Fruit fly (Drosophila melanogaster) whole organism, embryonic: ENCODE results near the gene CG13386.

Source experiments
- CG10959 ChIP-seq: fragments of 200-800 bp; sonication (Bioruptor generic); IDR thresholded peaks from 2 replicates; pipeline ENCODE4 v1.3.6; 2022; ENCODE audit warnings: missing biosample characterization, missing genetic modification characterization
- CG1233 ChIP-seq: fragments of 200-800 bp; sonication (Bioruptor generic); optimal IDR thresholded peaks from 4 replicates; lab custom pipeline; 2018; ENCODE audit warnings: missing biosample characterization, mild to moderate bottlenecking, missing genetic modification characterization
- CG12659 ChIP-seq: fragments of 200-800 bp; sonication (Bioruptor generic); optimal IDR thresholded peaks from 3 replicates; lab custom pipeline; 2017; ENCODE audit warnings: mild to moderate bottlenecking, missing biosample characterization, missing genetic modification reagents, missing genetic modification characterization
- CG13894 ChIP-seq: fragments of 200-800 bp; sonication (Bioruptor generic); optimal IDR thresholded peaks from 3 replicates; lab custom pipeline; 2018; ENCODE audit warnings: missing biosample characterization, mild to moderate bottlenecking, missing genetic modification characterization, moderate library complexity
- CG15269 ChIP-seq: fragments of 200-800 bp; sonication (Bioruptor generic); optimal IDR thresholded peaks from 2 replicates; lab custom pipeline; 2018; ENCODE audit warnings: missing biosample characterization, mild to moderate bottlenecking, missing genetic modification characterization, moderate library complexity
- CG1832 ChIP-seq: fragments of 200-800 bp; sonication (Bioruptor generic); optimal IDR thresholded peaks from 2 replicates; lab custom pipeline; 2017; ENCODE audit warnings: missing biosample characterization, mild to moderate bottlenecking, missing genetic modification characterization, inconsistent platforms
- CG4328 ChIP-seq: fragments of 200-800 bp; sonication (Bioruptor generic); optimal IDR thresholded peaks from 3 replicates; lab custom pipeline; 2017; ENCODE audit warnings: missing biosample characterization, missing genetic modification reagents, missing genetic modification characterization
- CG4360 ChIP-seq: fragments of 200-800 bp; sonication (Bioruptor generic); IDR thresholded peaks from 2 replicates; pipeline ENCODE4 v1.3.6; 2022; ENCODE audit warnings: missing biosample characterization, missing genetic modification characterization
- CG6689 ChIP-seq: fragments of 200-800 bp; sonication (Bioruptor generic); IDR thresholded peaks from 2 replicates; pipeline ENCODE4 v1.3.6; 2022; ENCODE audit warnings: missing biosample characterization, missing genetic modification characterization
- CG9817 ChIP-seq: fragments of 200-800 bp; sonication (Bioruptor generic); optimal IDR thresholded peaks from 2 replicates; lab custom pipeline; 2018; ENCODE audit warnings: missing biosample characterization, mild to moderate bottlenecking, missing genetic modification characterization, moderate library complexity
- CoRest ChIP-seq: fragments of 200-800 bp; sonication (Bioruptor generic); optimal IDR thresholded peaks from 3 replicates; lab custom pipeline; 2018; ENCODE audit warnings: missing biosample characterization, mild to moderate bottlenecking, missing genetic modification characterization, moderate library complexity
- D ChIP-seq, 2 experiments: fragments of 200-800 bp in 1 of 2; fragments of >200 bp in 1 of 2; sonication (Bioruptor generic) in 1 of 2; optimal IDR thresholded peaks; 2 replicates in 1 of 2; 3 replicates in 1 of 2; lab custom pipeline; 2017; ENCODE audit warnings: mild to moderate bottlenecking in 1 of 2, missing biosample characterization in 1 of 2, missing genetic modification characterization in 1 of 2, missing genetic modification reagents in 1 of 2
- Deaf1 ChIP-seq: fragments of 200-800 bp; optimal IDR thresholded peaks from 3 replicates; lab custom pipeline; 2019; ENCODE audit warnings: missing biosample characterization, mild to moderate bottlenecking, missing genetic modification characterization, moderate library complexity
- Fer1 ChIP-seq: fragments of 200-800 bp; sonication (Bioruptor generic); optimal IDR thresholded peaks from 2 replicates; lab custom pipeline; 2017; ENCODE audit warnings: missing biosample characterization, mild to moderate bottlenecking, missing genetic modification characterization
- MBD-R2 ChIP-seq: fragments of 200-800 bp; sonication (Bioruptor generic); IDR thresholded peaks from 2 replicates; pipeline ENCODE4 v1.3.6; 2022; ENCODE audit warnings: missing biosample characterization, missing genetic modification characterization
- Med ChIP-seq: fragments of 200-800 bp; sonication (Bioruptor generic); peaks from one replicate; lab custom pipeline; 2016; ENCODE audit warnings: missing biosample characterization, missing genetic modification characterization, mild to moderate bottlenecking, inconsistent platforms, moderate library complexity
- NFAT ChIP-seq: fragments of 200-800 bp; sonication (Bioruptor generic); IDR thresholded peaks from 2 replicates; pipeline ENCODE4 v1.3.6; 2022; ENCODE audit warnings: missing biosample characterization, missing genetic modification characterization
- Rfx ChIP-seq: fragments of 200-800 bp; sonication (Bioruptor generic); IDR thresholded peaks from 2 replicates; pipeline ENCODE4 v1.3.6; 2022; ENCODE audit warnings: missing biosample characterization, missing genetic modification characterization
- Trl ChIP-seq, 3 experiments: fragments of >200 bp in 2 of 3; fragments of 200-800 bp in 1 of 3; sonication (Bioruptor generic) in 1 of 3; optimal IDR thresholded peaks; 2 replicates in 1 of 3; 3 replicates in 2 of 3; lab custom pipeline; 2016 to 2017; ENCODE audit warnings: missing biosample characterization in 1 of 3, missing genetic modification characterization in 1 of 3
- ap ChIP-seq: fragments of 200-800 bp; sonication (Bioruptor generic); IDR thresholded peaks from 2 replicates; pipeline ENCODE4 v1.3.6; 2022; ENCODE audit warnings: missing biosample characterization, missing genetic modification characterization
- chinmo ChIP-seq: fragments of 200-800 bp; sonication (Bioruptor generic); IDR thresholded peaks from 4 replicates; pipeline ENCODE4 v1.3.6; 2022; ENCODE audit warnings: missing biosample characterization, missing genetic modification characterization; ENCODE audit not compliant: partially characterized antibody
- crol ChIP-seq: fragments of 200-800 bp; sonication (Bioruptor generic); IDR thresholded peaks from 2 replicates; pipeline ENCODE4 v1.3.6; 2022; ENCODE audit warnings: missing biosample characterization, missing genetic modification characterization
- ewg ChIP-seq: fragments of 200-800 bp; sonication (Bioruptor generic); optimal IDR thresholded peaks from 3 replicates; lab custom pipeline; 2017; ENCODE audit warnings: mild to moderate bottlenecking, missing biosample characterization, missing genetic modification reagents, missing genetic modification characterization
- jing ChIP-seq: fragments of 200-800 bp; sonication (Bioruptor generic); optimal IDR thresholded peaks from 2 replicates; lab custom pipeline; 2018; ENCODE audit warnings: missing biosample characterization, mild to moderate bottlenecking, missing genetic modification characterization
- kah ChIP-seq: fragments of 200-800 bp; sonication (Bioruptor generic); optimal IDR thresholded peaks from 2 replicates; lab custom pipeline; 2018; ENCODE audit warnings: missing biosample characterization, mild to moderate bottlenecking, missing genetic modification characterization
- nerfin-1 ChIP-seq: fragments of 200-800 bp; sonication (Bioruptor generic); optimal IDR thresholded peaks from 3 replicates; lab custom pipeline; 2019; ENCODE audit warnings: missing biosample characterization, mild to moderate bottlenecking, missing genetic modification characterization, moderate library complexity
- pros ChIP-seq: fragments of 200-800 bp; sonication (Bioruptor generic); optimal IDR thresholded peaks from 3 replicates; lab custom pipeline; 2019; ENCODE audit warnings: missing biosample characterization, mild to moderate bottlenecking, missing genetic modification characterization, moderate library complexity
- psq ChIP-seq: fragments of 200-800 bp; sonication (Bioruptor generic); optimal IDR thresholded peaks from 2 replicates; lab custom pipeline; 2017; ENCODE audit warnings: missing biosample characterization, missing genetic modification characterization
- sc ChIP-seq, 3 experiments: fragments of >200 bp in 2 of 3; fragments of 200-800 bp in 1 of 3; sonication (Bioruptor generic) in 1 of 3; optimal IDR thresholded peaks; 2 replicates in 2 of 3; 3 replicates in 1 of 3; lab custom pipeline; 2017; ENCODE audit warnings: mild to moderate bottlenecking in 1 of 3, missing biosample characterization in 1 of 3, missing genetic modification characterization in 1 of 3, missing genetic modification reagents in 1 of 3
- scrt ChIP-seq: fragments of 200-800 bp; sonication (Bioruptor generic); optimal IDR thresholded peaks from 2 replicates; lab custom pipeline; 2018; ENCODE audit warnings: missing biosample characterization, mild to moderate bottlenecking, missing genetic modification characterization, moderate library complexity
- sd ChIP-seq: fragments of 200-800 bp; sonication (Bioruptor generic); optimal IDR thresholded peaks from 3 replicates; lab custom pipeline; 2018; ENCODE audit warnings: missing biosample characterization, mild to moderate bottlenecking, missing genetic modification characterization, moderate library complexity
- sens ChIP-seq: fragments of 200-800 bp; sonication (Bioruptor generic); peaks from one replicate; lab custom pipeline; 2016; ENCODE audit warnings: missing biosample characterization, missing genetic modification characterization
- seq ChIP-seq: fragments of 200-800 bp; sonication (Bioruptor generic); IDR thresholded peaks from 2 replicates; pipeline ENCODE4 v1.3.6; 2022; ENCODE audit warnings: missing biosample characterization, missing genetic modification characterization
- trem ChIP-seq: fragments of 200-800 bp; optimal IDR thresholded peaks from 3 replicates; lab custom pipeline; 2019; ENCODE audit warnings: missing biosample characterization, mild to moderate bottlenecking, missing genetic modification characterization, moderate library complexity
- wek ChIP-seq: fragments of 200-800 bp; sonication (Bioruptor generic); optimal IDR thresholded peaks from 3 replicates; lab custom pipeline; 2018; ENCODE audit warnings: missing biosample characterization, mild to moderate bottlenecking, missing genetic modification characterization, moderate library complexity
- z ChIP-seq: fragments of 200-800 bp; sonication (Bioruptor generic); IDR thresholded peaks from 3 replicates; pipeline ENCODE4 v1.3.6; 2022; ENCODE audit warnings: missing biosample characterization, missing genetic modification characterization
- zen2 ChIP-seq: fragments of 200-800 bp; sonication (Bioruptor generic); IDR thresholded peaks from 3 replicates; pipeline ENCODE4 v1.3.6; 2022; ENCODE audit warnings: missing biosample characterization, missing genetic modification characterization; ENCODE audit not compliant: partially characterized antibody

Gene CG13386

DNA sequence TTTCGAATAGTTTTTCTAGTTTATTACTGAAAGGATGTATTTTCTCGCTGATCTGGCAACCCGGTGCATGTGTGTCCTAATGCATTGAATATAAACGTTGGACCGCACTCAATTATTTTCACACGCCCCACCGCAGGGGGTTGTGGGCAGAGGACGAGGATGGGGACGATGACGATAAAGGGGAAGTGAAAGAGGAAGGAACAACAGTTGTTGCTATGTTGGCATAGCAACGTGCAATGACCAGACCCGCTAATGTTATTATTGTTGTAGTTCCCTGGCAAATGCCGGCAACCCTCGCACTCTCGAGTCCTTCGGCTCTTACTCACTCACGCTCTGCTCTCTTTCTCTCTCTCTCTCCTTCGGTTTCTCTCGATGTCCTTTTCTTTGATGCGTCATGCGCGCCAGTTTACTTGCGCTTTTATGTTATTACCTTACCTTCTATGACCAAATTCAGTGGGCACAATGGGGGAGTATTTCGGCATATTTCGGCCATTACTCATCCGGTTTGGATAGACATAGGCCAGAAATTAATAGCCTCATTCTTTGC, 25.9 kb downstream of the CG13386 start:
- TF ChIP-seq NFAT: 0 out of 2 replicates have a peak, but pooled peaks have one; percentile 3
- TF ChIP-seq Trl (optimal IDR thresholded peaks at IDR 0.05; lab: Kevin White, UChicago): peak; percentile 71 to 73
- no peak for TF ChIP-seq Trl (GFP tag; optimal IDR thresholded peaks at IDR 0.05; lab: Kevin White, UChicago)
- TF ChIP-seq CoRest (tag; lab: Kevin White, UChicago): no peak
- peak; percentile 78 for TF ChIP-seq ewg (GFP tag; lab: Kevin White, UChicago)
- peak; percentile 87 for TF ChIP-seq CG13894
- TF ChIP-seq crol (GFP tag; lab: Robert Waterston, UW): peak; percentile 56
- no peak for TF ChIP-seq kah
- no peak for TF ChIP-seq MBD-R2 (GFP tag; lab: Robert Waterston, UW)
- TF ChIP-seq z (GFP tag; lab: Robert Waterston, UW): peak; percentile 44; the same call in 1 of the 3 replicates
- peak; percentile 44 for TF ChIP-seq sens (GFP tag; lab: Kevin White, UChicago)
- peak; percentile 45 for TF ChIP-seq Deaf1 (tag; lab: Kevin White, UChicago)
- TF ChIP-seq CG12659 (GFP tag; lab: Kevin White, UChicago): no peak
- peak; percentile 73 for TF ChIP-seq pros
- no peak for TF ChIP-seq CG10959 (GFP tag; lab: Robert Waterston, UW)
- TF ChIP-seq CG1832 (GFP tag; lab: Kevin White, UChicago): peak; percentile 27
- peak; percentile 11; the same call in 1 of the 3 replicates for TF ChIP-seq zen2 (GFP tag; lab: Robert Waterston, UW)
- 0 out of 2 replicates have a peak, but pooled peaks have one; percentile 11 for TF ChIP-seq CG4360 (GFP tag; lab: Robert Waterston, UW)
- TF ChIP-seq Rfx: peak; percentile 76
- peak; percentile 55 for TF ChIP-seq nerfin-1
- TF ChIP-seq CG15269 (tag; lab: Kevin White, UChicago): no peak
- no peak for TF ChIP-seq jing (GFP tag; lab: Kevin White, UChicago)
- TF ChIP-seq psq (GFP tag; lab: Kevin White, UChicago): peak; percentile 6
- no peak for TF ChIP-seq CG6689 (GFP tag; lab: Robert Waterston, UW)
- no peak for TF ChIP-seq sc (optimal IDR thresholded peaks at IDR 0.05; lab: Kevin White, UChicago)
- no peak for TF ChIP-seq sc (GFP tag; optimal IDR thresholded peaks at IDR 0.05; lab: Kevin White, UChicago)
- no peak for TF ChIP-seq CG4328
- peak; percentile 19 for TF ChIP-seq D (optimal IDR thresholded peaks at IDR 0.05; lab: Kevin White, UChicago)
- TF ChIP-seq D (GFP tag; optimal IDR thresholded peaks at IDR 0.05; lab: Kevin White, UChicago): no peak
- TF ChIP-seq seq (GFP tag; lab: Robert Waterston, UW): peak; percentile 14; the same call in 1 of the 2 replicates
- TF ChIP-seq CG9817 (tag; lab: Kevin White, UChicago): no peak
- TF ChIP-seq trem (tag; lab: Kevin White, UChicago): peak; percentile 16
- TF ChIP-seq scrt (GFP tag; lab: Kevin White, UChicago): peak; percentile 79
- peak; percentile 39 for TF ChIP-seq sd (tag; lab: Kevin White, UChicago)
- 0 out of 4 replicates have a peak, but pooled peaks have one; percentile 13 for TF ChIP-seq chinmo (GFP tag; lab: Robert Waterston, UW)
- TF ChIP-seq wek (GFP tag; lab: Kevin White, UChicago): no peak
- TF ChIP-seq ap (GFP tag; lab: Robert Waterston, UW): 0 out of 2 replicates have a peak, but pooled peaks have one; percentile 11

- no peak for TF ChIP-seq CG1233 (GFP tag; lab: Kevin White, UChicago)
- peak in 1 of 2 experiments; percentile 15 for TF ChIP-seq Trl (optimal IDR thresholded peaks at IDR 0.05; lab: Kevin White, UChicago)
- no peak for TF ChIP-seq Trl (GFP tag; optimal IDR thresholded peaks at IDR 0.05; lab: Kevin White, UChicago)
- TF ChIP-seq sens (GFP tag; lab: Kevin White, UChicago): peak; percentile 12
- TF ChIP-seq Med (GFP tag; lab: Kevin White, UChicago): peak; percentile 31
- TF ChIP-seq Fer1 (GFP tag; lab: Kevin White, UChicago): no peak
These were observed 26.4 kb downstream of the CG13386 start for dm6 chr2L:8425212-8425611.
